Fruit fly (Drosophila melanogaster): ENCODE results near the gene ppk19.

ppk19 gene

DNA sequence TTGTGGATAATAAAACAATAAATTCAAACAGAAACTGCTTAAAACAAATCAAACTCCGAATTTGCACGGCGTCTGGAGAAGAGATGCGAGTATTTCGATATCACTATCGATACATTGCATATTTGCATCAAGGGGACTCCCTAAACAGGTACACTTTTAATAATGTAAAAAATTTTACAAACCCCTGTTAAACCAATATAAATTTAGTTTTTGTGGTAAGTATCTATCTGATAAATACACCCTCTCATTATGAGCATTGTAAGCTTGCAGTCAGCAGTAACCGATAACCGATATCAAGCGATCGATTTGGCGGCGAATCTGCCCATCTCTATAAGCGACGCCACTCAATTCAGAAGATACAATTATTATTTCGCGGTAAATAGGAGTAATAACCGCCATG, 3.1 kb downstream of the ppk19 start, which contains the start of the genes Bub3 and Cap-D2 (continued):
- TF ChIP-seq Met (GFP tag; optimal IDR thresholded peaks at IDR 0.05) (peak; percentile 66), CG10631 (GFP tag; optimal IDR thresholded peaks at IDR 0.05) (no peak), Hr4 (GFP tag; optimal IDR thresholded peaks at IDR 0.05) (peak; percentile 74), achi (GFP tag; optimal IDR thresholded peaks at IDR 0.05) (peak; percentile 62), CG16779 (tag; optimal IDR thresholded peaks at IDR 0.05) (no peak), CG3032 (tag; optimal IDR thresholded peaks at IDR 0.05) (peak; percentile 52), ss (GFP tag; optimal IDR thresholded peaks at IDR 0.05) (no peak), CG34406 (GFP tag; optimal IDR thresholded peaks at IDR 0.05) (peak; percentile 19), CG11762 (GFP tag; optimal IDR thresholded peaks at IDR 0.05; ENCODE audit: insufficient read depth) (peak; percentile 21), Blimp-1 (GFP tag; optimal IDR thresholded peaks at IDR 0.05) (no peak), dsx (GFP tag; optimal IDR thresholded peaks at IDR 0.05; ENCODE audit: poor library complexity, severe bottlenecking) (peak; percentile 23), Eip75B (GFP tag; optimal IDR thresholded peaks at IDR 0.05) (no peak)

- TF ChIP-seq CG6808 (GFP tag; optimal IDR thresholded peaks at IDR 0.05): no peak
- no peak for TF ChIP-seq fd59A (GFP tag; optimal IDR thresholded peaks at IDR 0.05)
- TF ChIP-seq Sox14 (GFP tag; optimal IDR thresholded peaks at IDR 0.05): no peak
- TF ChIP-seq ss (GFP tag; optimal IDR thresholded peaks at IDR 0.05): no peak
- no peak for TF ChIP-seq CG8319 (GFP tag; optimal IDR thresholded peaks at IDR 0.05)
- no peak for TF ChIP-seq lz (GFP tag; optimal IDR thresholded peaks at IDR 0.05)
- no peak for TF ChIP-seq CG6276 (GFP tag; optimal IDR thresholded peaks at IDR 0.05)
- TF ChIP-seq dac (GFP tag; optimal IDR thresholded peaks at IDR 0.05): no peak
- no peak for TF ChIP-seq acj6 (GFP tag; optimal IDR thresholded peaks at IDR 0.05)
Observed at dm6 chr3R:29681241-29681640, 9.0 kb downstream of the ppk19 start.

DNA sequence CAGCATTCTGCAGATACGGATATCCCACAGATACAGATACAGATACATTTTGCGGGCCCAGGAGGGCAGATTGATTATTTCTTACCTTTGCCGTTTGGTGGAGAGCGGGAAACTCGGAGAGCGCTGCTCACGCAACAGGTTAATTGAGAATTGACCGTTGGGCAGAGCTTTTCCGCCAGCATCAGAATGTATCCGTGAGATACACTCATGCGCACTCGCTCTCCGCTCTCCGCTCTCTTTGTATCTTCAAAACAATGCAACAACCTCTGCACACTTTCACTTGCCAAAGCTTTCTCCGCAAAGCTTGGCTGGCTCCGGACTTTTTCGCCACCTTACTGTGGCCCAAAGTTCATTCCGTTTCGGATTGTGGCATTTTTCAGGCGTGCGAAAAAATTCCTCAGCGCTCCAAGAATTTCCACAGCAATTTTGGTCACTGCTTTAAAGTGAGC, 9.9 kb downstream of the ppk19 start, which contains the start of the genes CG7582 and Gycalpha99B:
Gene CG7582, minus strand, starts transcription at position 127 of the 449 bp plus-strand sequence.
Gene Gycalpha99B, plus strand, starts transcription at position 352 of the 449 bp plus-strand sequence.
- no peak for TF ChIP-seq Sox14 (GFP tag; optimal IDR thresholded peaks at IDR 0.05)
- peak; percentile 19 for TF ChIP-seq CG6808 (GFP tag; optimal IDR thresholded peaks at IDR 0.05)
- peak; percentile 5 for TF ChIP-seq fd85E (GFP tag; optimal IDR thresholded peaks at IDR 0.05)
- TF ChIP-seq dac (GFP tag; optimal IDR thresholded peaks at IDR 0.05): no peak
- TF ChIP-seq CG8632 (GFP tag; optimal IDR thresholded peaks at IDR 0.05): no peak
- no peak for TF ChIP-seq CG10669 (GFP tag; optimal IDR thresholded peaks at IDR 0.05)
- TF ChIP-seq CG6854 (GFP tag; optimal IDR thresholded peaks at IDR 0.05): peak; percentile 72
- no peak for TF ChIP-seq fd59A (GFP tag; optimal IDR thresholded peaks at IDR 0.05)
- no peak for TF ChIP-seq lz (GFP tag; optimal IDR thresholded peaks at IDR 0.05)
- no peak for TF ChIP-seq topi (GFP tag; optimal IDR thresholded peaks at IDR 0.05)
- TF ChIP-seq Lpt (GFP tag; optimal IDR thresholded peaks at IDR 0.05): no peak
- TF ChIP-seq acj6 (GFP tag; optimal IDR thresholded peaks at IDR 0.05): no peak
- peak; percentile 42 for TF ChIP-seq CG6276 (GFP tag; optimal IDR thresholded peaks at IDR 0.05)
- no peak for TF ChIP-seq CG11762 (GFP tag; optimal IDR thresholded peaks at IDR 0.05; ENCODE audit: insufficient read depth)
- TF ChIP-seq OdsH (GFP tag; optimal IDR thresholded peaks at IDR 0.05): no peak
- no peak for TF ChIP-seq Hr38 (GFP tag; optimal IDR thresholded peaks at IDR 0.05)
- TF ChIP-seq CG11294 (GFP tag; IDR thresholded peaks at IDR 0.05): no peak
- peak; percentile 90 for TF ChIP-seq svp (GFP tag)
- TF ChIP-seq Blimp-1 (GFP tag; optimal IDR thresholded peaks at IDR 0.05): peak; percentile 99
- TF ChIP-seq Eip78C (GFP tag): peak; percentile 55
- peak; percentile 6 for TF ChIP-seq dsx (GFP tag; optimal IDR thresholded peaks at IDR 0.05; ENCODE audit: poor library complexity, severe bottlenecking)
- no peak for TF ChIP-seq Sox15 (GFP tag; optimal IDR thresholded peaks at IDR 0.05)
- TF ChIP-seq CG6163 (GFP tag; IDR thresholded peaks at IDR 0.05): peak; percentile 24; the same call in 1 of the 3 replicates
- peak; percentile 63; the same call in 2 of the 3 replicates for TF ChIP-seq CG8119 (GFP tag; IDR thresholded peaks at IDR 0.05)
- no peak for TF ChIP-seq achi (GFP tag; optimal IDR thresholded peaks at IDR 0.05)
- TF ChIP-seq CG31627 (GFP tag; optimal IDR thresholded peaks at IDR 0.05): no peak
- TF ChIP-seq Hr4 (GFP tag; optimal IDR thresholded peaks at IDR 0.05): no peak
- TF ChIP-seq CG32006 (GFP tag; optimal IDR thresholded peaks at IDR 0.05): no peak
- TF ChIP-seq CG3919 (GFP tag; optimal IDR thresholded peaks at IDR 0.05): peak; percentile 28
- TF ChIP-seq eg (GFP tag; IDR thresholded peaks at IDR 0.05): peak; percentile 14; the same call in 1 of the 3 replicates
- no peak for TF ChIP-seq pdm3 (GFP tag; optimal IDR thresholded peaks at IDR 0.05)
- TF ChIP-seq CG34406 (GFP tag; optimal IDR thresholded peaks at IDR 0.05): no peak
- TF ChIP-seq CG9139 (GFP tag; optimal IDR thresholded peaks at IDR 0.05): no peak
- TF ChIP-seq CG15336 (GFP tag; IDR thresholded peaks at IDR 0.05): peak; percentile 73
- TF ChIP-seq CG16779 (tag; optimal IDR thresholded peaks at IDR 0.05): peak; percentile 23
- TF ChIP-seq Sox102F (GFP tag; optimal IDR thresholded peaks at IDR 0.05): peak; percentile 51
- TF ChIP-seq CG8319 (GFP tag; optimal IDR thresholded peaks at IDR 0.05): no peak
- TF ChIP-seq CG6792 (GFP tag; optimal IDR thresholded peaks at IDR 0.05): no peak
- no peak for TF ChIP-seq CG7368 (GFP tag; optimal IDR thresholded peaks at IDR 0.05)
- no peak for TF ChIP-seq CG11902 (GFP tag; optimal IDR thresholded peaks at IDR 0.05)
- TF ChIP-seq fkh (GFP tag; optimal IDR thresholded peaks at IDR 0.05): no peak
